Worm (Caenorhabditis elegans) whole organism, dauer: Measurements from ENCODE around the gene D2007.1.

Experiments
- unc-62 ChIP-seq: sonication (generic microtip); optimal IDR thresholded peaks from 2 replicates; lab custom pipeline; 2017; ENCODE audit warnings: missing biosample characterization, missing genetic modification reagents, missing genetic modification characterization

The D2007.1 gene

DNA sequence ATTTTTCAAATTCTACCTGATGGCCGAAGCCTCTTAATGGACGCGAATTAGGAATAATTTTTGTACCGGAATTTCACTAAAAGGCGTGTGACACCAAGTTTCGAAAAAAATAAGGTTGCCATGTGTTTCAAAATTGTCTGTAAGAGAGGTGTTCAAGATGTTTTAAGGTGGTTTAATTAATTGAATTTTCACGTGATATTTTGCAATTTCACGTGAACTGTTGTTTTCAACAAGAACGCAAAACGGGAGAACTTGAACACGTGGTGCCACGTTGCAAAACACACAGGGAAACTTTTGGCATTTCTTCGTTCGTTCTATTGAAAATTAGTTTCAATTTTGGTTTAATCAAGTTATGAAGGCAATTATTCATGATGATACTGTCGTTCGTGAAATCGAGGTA, 26.3 kb downstream of the D2007.1 start, which contains the start of gene spc-2:
Gene spc-2 (plus strand): TSS at position 301 of the 400 bp plus-strand sequence.
- no peak for TF ChIP-seq unc-62 (GFP tag; lab: Kevin White, UChicago)

DNA sequence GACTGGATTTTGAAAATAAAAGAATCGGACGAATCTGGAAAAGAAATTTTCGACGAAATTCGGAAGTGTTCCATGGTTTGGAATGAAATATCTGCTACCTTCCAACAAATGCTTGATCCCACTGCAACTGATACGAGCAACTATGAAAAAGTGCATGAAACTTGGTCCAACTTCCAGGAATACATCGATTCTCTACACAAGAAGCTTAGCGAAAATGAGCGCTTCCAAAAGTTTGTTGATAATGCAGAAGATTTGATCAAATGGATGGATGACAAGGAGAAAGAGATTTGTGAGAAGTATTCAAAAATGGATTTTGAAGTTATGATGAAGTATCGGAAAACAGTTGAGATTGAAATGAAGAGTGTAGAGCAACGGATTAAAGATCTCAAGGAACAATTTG, 27.3 kb downstream of the D2007.1 start:
- TF ChIP-seq unc-62 (GFP tag; lab: Kevin White, UChicago), result no peak

DNA sequence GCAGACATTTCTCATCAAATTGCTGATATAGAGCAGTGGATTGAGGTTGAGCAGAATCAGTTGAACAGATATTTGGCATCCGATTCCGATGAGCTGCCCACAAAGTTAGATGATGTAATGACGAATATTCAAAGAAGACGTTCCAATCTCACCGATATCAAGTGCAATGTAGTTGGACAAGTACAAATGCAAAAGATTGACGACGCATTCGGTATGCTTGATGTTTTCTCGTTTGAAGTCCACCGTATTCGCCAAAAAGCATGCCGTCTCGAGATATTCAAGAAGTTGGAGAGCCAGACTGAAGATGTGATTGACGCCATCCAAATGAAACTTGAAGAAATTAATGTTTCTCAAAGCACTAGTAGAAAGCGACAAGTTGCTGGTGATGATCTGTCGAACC, 29.9 kb downstream of the D2007.1 start:
- TF ChIP-seq unc-62 (GFP tag; lab: Kevin White, UChicago), result no peak

ce11 chrIII:8190505-8190904, 35.2 kb downstream of the D2007.1 start, which contains the start of gene C50C3.19:
Gene C50C3.19 (plus strand): TSS chrIII:8190805.
- no peak for TF ChIP-seq unc-62 (GFP tag; lab: Kevin White, UChicago)

DNA sequence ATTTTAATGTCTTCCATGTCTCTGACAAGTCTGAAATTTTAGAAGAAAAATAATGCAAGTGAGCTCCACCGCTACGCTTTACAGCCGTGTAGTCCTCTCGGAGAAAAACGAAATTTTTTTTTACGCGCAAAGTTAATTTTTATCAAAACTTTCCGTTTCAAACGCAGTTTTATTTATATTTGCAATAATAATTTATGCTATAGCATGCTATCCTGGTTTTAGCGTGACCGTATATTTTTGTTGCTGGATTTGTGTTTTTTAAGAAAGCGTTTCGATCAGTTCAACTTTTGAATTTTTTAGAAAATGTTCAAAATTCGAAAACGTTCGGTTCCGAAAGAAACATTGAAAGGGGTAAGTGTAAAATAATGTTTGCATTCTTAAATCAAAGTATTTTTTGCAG, 36.4 kb downstream of the D2007.1 start, which contains the start of gene C50C3.1:
Gene C50C3.1 (plus strand): TSS at position 301 of the 400 bp plus-strand sequence.
- no peak for TF ChIP-seq unc-62 (GFP tag; lab: Kevin White, UChicago)

- no peak for TF ChIP-seq unc-62 (GFP tag; lab: Kevin White, UChicago)
Observed at ce11 chrIII:8199060-8199459, 43.8 kb downstream of the D2007.1 start.

ce11 chrIII:8201117-8201516, 45.9 kb downstream of the D2007.1 start, which contains the start of gene unc-36:
Gene unc-36 (minus strand): TSS chrIII:8201217.
- TF ChIP-seq unc-62 (GFP tag; lab: Kevin White, UChicago), result no peak

ce11 chrIII:8201760-8202159, 46.5 kb downstream of the D2007.1 start:
- TF ChIP-seq unc-62 (GFP tag; lab: Kevin White, UChicago), result no peak

DNA sequence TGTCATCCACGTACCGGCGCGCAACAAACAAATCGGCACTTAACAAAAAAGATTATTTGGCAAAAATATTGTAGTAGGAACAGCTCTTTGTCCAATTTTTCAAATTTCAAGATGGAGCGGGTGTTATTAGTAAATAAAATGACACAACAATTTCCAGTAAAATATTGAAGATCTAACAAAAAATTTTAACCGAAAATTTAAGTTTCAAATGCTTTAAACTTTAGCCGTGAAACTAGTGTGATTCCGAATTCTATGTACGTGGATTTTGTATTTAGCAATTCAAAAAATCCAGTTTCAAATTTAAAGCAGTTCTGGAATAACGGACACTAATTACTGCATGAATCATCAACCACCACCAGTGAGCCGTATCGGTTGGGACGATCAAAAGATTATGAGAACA, 47.5 kb downstream of the D2007.1 start, which contains the start of gene snb-5:
Gene snb-5 (plus strand): TSS at position 301 of the 400 bp plus-strand sequence.
- no peak for TF ChIP-seq unc-62 (GFP tag; lab: Kevin White, UChicago)
